Fruit fly (Drosophila melanogaster) whole organism, wandering third instar larva: ENCODE results near the gene CG4972.
A peak's percentile ranks its signal among the peaks of the same experiment; 100 is the strongest.

Experiments
- CrebA ChIP-seq: fragments of 200-800 bp; sonication (Bioruptor generic); optimal IDR thresholded peaks from 2 replicates; lab custom pipeline; 2016; ENCODE audit warnings: missing biosample characterization, mild to moderate bottlenecking, missing genetic modification characterization, borderline replicate concordance
- Dfd ChIP-seq: fragments of >200 bp; optimal IDR thresholded peaks from 2 replicates; lab custom pipeline; 2017; ENCODE audit warnings: missing biosample characterization, missing genetic modification characterization
- Dif ChIP-seq: fragments of 200-275, 200-300 bp; sonication (Bioruptor generic); optimal IDR thresholded peaks from 2 replicates; lab custom pipeline; 2018; ENCODE audit warnings: missing biosample characterization, missing genetic modification characterization; ENCODE audit not compliant: partially characterized antibody
- HLH106 ChIP-seq: fragments of 200-800 bp; optimal IDR thresholded peaks from 3 replicates; lab custom pipeline; 2019; ENCODE audit warnings: missing biosample characterization, mild to moderate bottlenecking, missing genetic modification characterization, moderate library complexity
- Hnf4 ChIP-seq: fragments of 200-800 bp; sonication (Bioruptor generic); optimal IDR thresholded peaks from 2 replicates; lab custom pipeline; 2016; ENCODE audit warnings: missing biosample characterization, mild to moderate bottlenecking, missing genetic modification characterization
- Hr78 ChIP-seq: fragments of >200 bp; optimal IDR thresholded peaks from 2 replicates; lab custom pipeline; 2017; ENCODE audit warnings: missing biosample characterization, missing genetic modification characterization
- Hr83 ChIP-seq: fragments of 200-300 bp; sonication (Bioruptor generic); optimal IDR thresholded peaks from 2 replicates; lab custom pipeline; 2016; ENCODE audit warnings: missing biosample characterization, mild to moderate bottlenecking, missing genetic modification characterization, moderate library complexity; ENCODE audit not compliant: poor library complexity, severe bottlenecking
- Jra ChIP-seq: sonication (Bioruptor generic); optimal IDR thresholded peaks from 2 replicates; lab custom pipeline; 2016; ENCODE audit warnings: missing biosample characterization, missing genetic modification characterization
- Myc ChIP-seq: fragments of >200 bp; optimal IDR thresholded peaks from 2 replicates; lab custom pipeline; 2017
- N ChIP-seq: fragments of >200 bp; optimal IDR thresholded peaks from 2 replicates; lab custom pipeline; 2018; ENCODE audit warnings: missing biosample characterization, missing external identifiers, missing genetic modification characterization
- OdsH ChIP-seq: fragments of 200-800 bp; sonication (Bioruptor generic); optimal IDR thresholded peaks from 2 replicates; lab custom pipeline; 2016; ENCODE audit warnings: missing biosample characterization, mild to moderate bottlenecking, missing genetic modification characterization
- Vsx2 ChIP-seq: fragments of 200-300, 225-300 bp; sonication (Bioruptor generic); optimal IDR thresholded peaks from 2 replicates; lab custom pipeline; 2018; ENCODE audit warnings: missing biosample characterization, missing genetic modification characterization; ENCODE audit not compliant: partially characterized antibody
- br ChIP-seq: fragments of 200-800 bp; sonication (Bioruptor generic); optimal IDR thresholded peaks from 2 replicates; lab custom pipeline; 2016; ENCODE audit warnings: missing biosample characterization, missing genetic modification characterization
- brk ChIP-seq: fragments of 200-800 bp; sonication (Bioruptor generic); optimal IDR thresholded peaks from 2 replicates; lab custom pipeline; 2016; ENCODE audit warnings: missing biosample characterization, mild to moderate bottlenecking, missing genetic modification characterization
- dl ChIP-seq, 2 experiments: fragments of 175-275, 200-275 bp in 1 of 2; fragments of 200-275 bp in 1 of 2; sonication (Bioruptor generic); optimal IDR thresholded peaks; lab custom pipeline; 2018; ENCODE audit warnings: mild to moderate bottlenecking in 2 of 2, missing biosample characterization in 2 of 2, missing genetic modification characterization in 2 of 2, moderate library complexity in 2 of 2; ENCODE audit not compliant: partially characterized antibody in 2 of 2, insufficient read depth in 1 of 2
- dsf ChIP-seq: sonication (Bioruptor generic); optimal IDR thresholded peaks from 2 replicates; lab custom pipeline; 2016; ENCODE audit warnings: missing biosample characterization, missing genetic modification characterization, borderline replicate concordance
- ey ChIP-seq: fragments of 200-800 bp; sonication (Bioruptor generic); optimal IDR thresholded peaks from 2 replicates; lab custom pipeline; 2016; ENCODE audit warnings: missing biosample characterization, missing genetic modification characterization
- foxo ChIP-seq, 2 experiments: fragments of 200-800 bp; sonication (Bioruptor generic); optimal IDR thresholded peaks; 2 replicates in 1 of 2; 3 replicates in 1 of 2; lab custom pipeline; 2016 to 2017; ENCODE audit warnings: missing biosample characterization in 2 of 2, missing genetic modification characterization in 2 of 2
- fru ChIP-seq: fragments of 200-800 bp; sonication (Bioruptor generic); optimal IDR thresholded peaks from 3 replicates; lab custom pipeline; 2016; ENCODE audit warnings: missing biosample characterization, mild to moderate bottlenecking, missing genetic modification characterization
- h ChIP-seq: fragments of 200-800 bp; sonication (Bioruptor generic); optimal IDR thresholded peaks from 3 replicates; lab custom pipeline; 2016; ENCODE audit warnings: missing biosample characterization, mild to moderate bottlenecking, missing genetic modification characterization
- lola ChIP-seq: fragments of >200 bp; optimal IDR thresholded peaks from 2 replicates; lab custom pipeline; 2017; ENCODE audit warnings: missing biosample characterization, missing genetic modification characterization
- pan ChIP-seq: fragments of >200 bp; optimal IDR thresholded peaks from 2 replicates; lab custom pipeline; 2017
- rgr ChIP-seq: fragments of 200-800 bp; sonication (Bioruptor generic); optimal IDR thresholded peaks from 3 replicates; lab custom pipeline; 2016; ENCODE audit warnings: missing biosample characterization, mild to moderate bottlenecking, missing genetic modification characterization
- sage ChIP-seq: fragments of 200-800 bp; sonication (Bioruptor generic); optimal IDR thresholded peaks from 2 replicates; lab custom pipeline; 2016; ENCODE audit warnings: missing biosample characterization, mild to moderate bottlenecking, missing genetic modification characterization
- woc ChIP-seq: sonication (Bioruptor generic); optimal IDR thresholded peaks from 2 replicates; lab custom pipeline; 2016; ENCODE audit warnings: missing biosample characterization, mild to moderate bottlenecking, missing genetic modification characterization

The CG4972 gene

dm6 chr2L:10342471-10342870 is 27.9 kb downstream of the CG4972 start, which contains the start of gene Sps2:
TSS of gene Sps2 (plus strand) at chr2L:10342594.
- TF ChIP-seq h (GFP tag; lab: Kevin White, UChicago) (peak; percentile 24), brk (GFP tag; lab: Kevin White, UChicago) (peak; percentile 18), fru (GFP tag; lab: Kevin White, UChicago) (peak; percentile 10), N (GFP tag; lab: Kevin White, UChicago) (no peak), Hnf4 (GFP tag; lab: Kevin White, UChicago) (peak; percentile 10), Hr83 (GFP tag; lab: Kevin White, UChicago) (no peak)

DNA sequence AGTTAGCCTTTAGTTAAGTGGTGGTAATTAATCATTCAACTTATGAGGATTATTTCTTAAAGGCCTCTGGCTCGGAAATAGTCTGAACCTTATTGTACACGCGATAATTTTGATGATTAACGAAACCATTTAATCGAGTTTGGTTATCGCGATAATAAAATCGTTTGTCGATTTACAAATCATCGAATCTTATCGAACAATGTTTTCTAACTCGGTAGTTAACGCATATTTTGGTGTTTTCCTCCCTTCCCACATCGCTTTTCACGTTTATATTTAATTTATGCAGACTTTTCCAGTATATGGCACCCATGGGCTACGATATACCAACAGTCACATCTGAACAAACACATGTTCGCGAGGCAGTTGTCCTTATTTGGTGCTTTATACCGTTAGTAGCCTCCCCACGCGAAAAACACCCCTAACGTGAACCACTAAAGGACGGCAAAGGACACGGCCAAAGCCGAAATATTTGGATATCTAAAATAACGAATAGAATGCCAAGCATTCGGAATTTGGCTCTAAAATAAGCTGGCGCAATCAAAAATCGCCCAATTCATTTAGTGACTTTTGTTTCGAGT is 29.5 kb downstream of the CG4972 start, which contains the start of gene Frmd5:
Frmd5 (plus strand) TSS at position 414 of the 578 bp plus-strand sequence.
- no peak for TF ChIP-seq brk (GFP tag; lab: Kevin White, UChicago)
- no peak for TF ChIP-seq h (GFP tag; lab: Kevin White, UChicago)
- TF ChIP-seq Hr78, result no peak
- TF ChIP-seq N (GFP tag; lab: Kevin White, UChicago), result no peak
- TF ChIP-seq ey (GFP tag; lab: Kevin White, UChicago), result no peak
- TF ChIP-seq lola (GFP tag; lab: Kevin White, UChicago), result no peak
- no peak for TF ChIP-seq Vsx2 (GFP tag; lab: Kevin White, UChicago)
- TF ChIP-seq br (GFP tag; lab: Kevin White, UChicago), result no peak
- no peak for TF ChIP-seq OdsH
- TF ChIP-seq Hnf4 (GFP tag; lab: Kevin White, UChicago), result no peak
- TF ChIP-seq CrebA, result no peak
- TF ChIP-seq sage (GFP tag; lab: Kevin White, UChicago), result no peak
- TF ChIP-seq foxo (GFP tag; optimal IDR thresholded peaks at IDR 0.05; lab: Kevin White, UChicago), result no peak
- TF ChIP-seq dsf (GFP tag; lab: Kevin White, UChicago), result no peak
- no peak for TF ChIP-seq Jra (GFP tag; lab: Kevin White, UChicago)

dm6 chr2L:10351130-10351529 is 36.5 kb downstream of the CG4972 start:
- no peak for TF ChIP-seq Dif (GFP tag; lab: Kevin White, UChicago)
- no peak for TF ChIP-seq woc (GFP tag; lab: Kevin White, UChicago)
- no peak for TF ChIP-seq dsf (GFP tag; lab: Kevin White, UChicago)
- no peak for TF ChIP-seq N (GFP tag; lab: Kevin White, UChicago)
- TF ChIP-seq Hr78, result no peak
- no peak for TF ChIP-seq Dfd (GFP tag; lab: Kevin White, UChicago)
- TF ChIP-seq Myc (lab: Kevin White, UChicago), result no peak
- no peak for TF ChIP-seq rgr (GFP tag; lab: Kevin White, UChicago)
- TF ChIP-seq h (GFP tag; lab: Kevin White, UChicago), result no peak
- TF ChIP-seq Hr83 (GFP tag; lab: Kevin White, UChicago), result no peak
- no peak for TF ChIP-seq pan (lab: Kevin White, UChicago)
- TF ChIP-seq Jra (GFP tag; lab: Kevin White, UChicago), result no peak
- TF ChIP-seq HLH106 (tag; lab: Kevin White, UChicago), result no peak
- TF ChIP-seq brk (GFP tag; lab: Kevin White, UChicago), result no peak
- TF ChIP-seq br (GFP tag; lab: Kevin White, UChicago), result no peak

dm6 chr2L:10353871-10354270 is 39.3 kb downstream of the CG4972 start, which contains the start of gene CG34367:
TSS of gene CG34367 (minus strand) at chr2L:10353905.
- TF ChIP-seq Dfd (GFP tag; lab: Kevin White, UChicago), result no peak
- no peak for TF ChIP-seq dl (GFP tag; optimal IDR thresholded peaks at IDR 0.05; lab: Kevin White, UChicago; ENCODE audit: insufficient read depth in 1 of 2, partially characterized antibody in 2 of 2)
- no peak for TF ChIP-seq Myc (lab: Kevin White, UChicago)
- no peak for TF ChIP-seq Vsx2 (GFP tag; lab: Kevin White, UChicago)
- TF ChIP-seq Dif (GFP tag; lab: Kevin White, UChicago), result no peak
- no peak for TF ChIP-seq HLH106 (tag; lab: Kevin White, UChicago)

DNA sequence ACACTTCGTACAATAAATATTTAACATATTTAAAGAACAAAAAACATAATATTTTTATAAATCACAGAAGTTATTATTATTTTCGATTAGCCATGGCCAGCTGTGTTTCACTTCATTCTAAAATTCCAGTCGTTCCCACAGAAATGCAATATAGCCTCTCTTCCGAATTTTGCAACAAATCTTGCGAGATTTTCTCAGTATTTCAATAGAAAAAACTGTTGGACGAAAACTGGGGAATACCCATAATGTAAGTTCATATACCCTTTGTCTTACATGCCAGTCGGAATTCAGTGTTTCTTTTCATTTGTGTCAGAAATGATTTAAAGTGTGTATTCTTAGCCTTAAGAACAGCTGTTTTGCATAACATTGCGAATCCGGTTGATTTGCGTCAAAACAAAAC is 41.9 kb downstream of the CG4972 start, which contains the start of the genes CtsL4 and ClpP:
CtsL4 (minus strand) TSS at position 90 of the 400 bp plus-strand sequence.
ClpP (plus strand) TSS at position 288 of the 400 bp plus-strand sequence.
- TF ChIP-seq ey (GFP tag; lab: Kevin White, UChicago) (no peak), woc (GFP tag; lab: Kevin White, UChicago) (peak; percentile 66)
